ENCODE assay signal across 3 fruit fly cellular contexts in the genomic region with DNA sequence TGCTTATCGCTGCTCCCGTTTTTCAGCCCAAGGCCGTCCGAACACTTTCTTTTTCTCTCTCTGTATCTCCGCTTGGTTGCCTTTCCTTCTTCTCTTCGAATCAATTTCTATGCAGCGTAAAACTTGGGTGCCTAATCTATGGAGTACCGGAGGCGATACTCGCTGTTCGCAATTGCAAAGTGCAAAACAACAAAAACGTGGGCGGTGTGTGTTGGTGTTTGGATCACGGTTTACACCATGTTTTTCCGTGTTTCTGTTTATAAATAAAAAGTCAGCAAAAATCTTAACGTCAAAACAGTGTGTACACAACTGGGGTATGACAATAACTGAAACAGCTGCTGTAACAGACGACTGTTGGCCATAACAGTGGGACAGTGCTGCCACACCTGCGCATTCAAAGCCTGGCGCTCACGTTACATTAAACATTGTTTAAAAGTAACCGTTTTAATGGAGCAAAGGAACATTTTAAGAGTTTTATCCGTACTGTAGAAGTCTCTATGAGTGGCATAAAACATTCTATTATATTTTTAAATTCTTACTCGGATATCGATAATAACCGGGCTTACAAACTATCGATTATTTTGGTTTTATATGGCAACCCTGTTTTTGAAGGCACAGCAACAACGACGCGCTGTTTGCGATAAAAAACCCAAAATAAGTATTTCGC.
A peak's percentile ranks its signal among the peaks of the same experiment; 100 is the strongest.
TF ChIP-seq lines count a peak whose summit lies in the region.

Gene m-cup (minus strand): TSS at position 333 of the 667 bp plus-strand sequence.
Gene Det (plus strand): TSS at position 588 of the 667 bp plus-strand sequence.

TF ChIP-seq in whole organism, adult, 20 proteins besides CTCF, POLR2A, EP300 and RAD21 (continued from another document):
- peak; percentile 56 for TF ChIP-seq CG5204 (GFP tag; optimal IDR thresholded peaks at IDR 0.05; lab: Kevin White, UChicago)
- no peak for TF ChIP-seq ovo (GFP tag; optimal IDR thresholded peaks at IDR 0.05; lab: Kevin White, UChicago)
- peak; percentile 75 for TF ChIP-seq bab1 (GFP tag; optimal IDR thresholded peaks at IDR 0.05; lab: Kevin White, UChicago)

TF ChIP-seq in whole organism, embryonic, 481 proteins besides CTCF, POLR2A, EP300 and RAD21 (continued from another document and continues in another):
- TF ChIP-seq bbx (GFP tag; IDR thresholded peaks at IDR 0.05; lab: Robert Waterston, UW; ENCODE audit: partially characterized antibody) (peak; percentile 41; the same call in 1 of the 2 replicates), vnd (GFP tag; IDR thresholded peaks at IDR 0.05; lab: Robert Waterston, UW; ENCODE audit: partially characterized antibody) (peak; percentile 73), Scr (GFP tag; IDR thresholded peaks at IDR 0.05; lab: Robert Waterston, UW; ENCODE audit: partially characterized antibody) (peak; percentile 82), HmgD (GFP tag; optimal IDR thresholded peaks at IDR 0.05; lab: Kevin White, UChicago) (no peak), CG2129 (GFP tag; IDR thresholded peaks at IDR 0.05; lab: Robert Waterston, UW; ENCODE audit: partially characterized antibody) (peak; percentile 58; the same call in 1 of the 2 replicates), Fer1 (GFP tag; optimal IDR thresholded peaks at IDR 0.05; lab: Kevin White, UChicago) (peak; percentile 29), CG12659 (GFP tag; optimal IDR thresholded peaks at IDR 0.05; lab: Kevin White, UChicago) (peak; percentile 26), CG8765 (GFP tag; IDR thresholded peaks at IDR 0.05; lab: Robert Waterston, UW) (no peak), unc-4 (GFP tag; IDR thresholded peaks at IDR 0.05; lab: Robert Waterston, UW; ENCODE audit: partially characterized antibody) (peak; percentile 81), pzg (GFP tag; optimal IDR thresholded peaks at IDR 0.05; lab: Kevin White, UChicago) (peak; percentile 76), bcd (GFP tag; optimal IDR thresholded peaks at IDR 0.05; lab: Kevin White, UChicago) (no peak), CG9932 (GFP tag; IDR thresholded peaks at IDR 0.05; lab: Robert Waterston, UW) (0 out of 2 replicates have a peak, but pooled peaks have one; percentile 12), CG9817 (tag; optimal IDR thresholded peaks at IDR 0.05; lab: Kevin White, UChicago) (peak; percentile 12), row (GFP tag; IDR thresholded peaks at IDR 0.05; lab: Robert Waterston, UW) (peak; percentile 51), Dll (GFP tag; IDR thresholded peaks at IDR 0.05; lab: Robert Waterston, UW; ENCODE audit: partially characterized antibody) (peak; percentile 88), trem (tag; optimal IDR thresholded peaks at IDR 0.05; lab: Kevin White, UChicago) (peak; percentile 71), tll (GFP tag; optimal IDR thresholded peaks at IDR 0.05; lab: Kevin White, UChicago) (peak in 1 of 2 experiments; percentile 70), wek (GFP tag; optimal IDR thresholded peaks at IDR 0.05; lab: Kevin White, UChicago) (peak; percentile 6), CG17186 (GFP tag; optimal IDR thresholded peaks at IDR 0.05; lab: Kevin White, UChicago) (peak; percentile 79), Med (GFP tag; lab: Kevin White, UChicago) (peak; percentile 74), CG17802 (tag; optimal IDR thresholded peaks at IDR 0.05; lab: Kevin White, UChicago) (no peak), CG18599 (GFP tag; optimal IDR thresholded peaks at IDR 0.05; lab: Kevin White, UChicago) (peak; percentile 18), CG7963 (GFP tag; IDR thresholded peaks at IDR 0.05; lab: Robert Waterston, UW; ENCODE audit: partially characterized antibody) (peak; percentile 58; the same call in 1 of the 3 replicates), vvl (GFP tag; IDR thresholded peaks at IDR 0.05; lab: Robert Waterston, UW) (0 out of 2 replicates have a peak, but pooled peaks have one; percentile 3), fd102C (GFP tag; optimal IDR thresholded peaks at IDR 0.05; lab: Kevin White, UChicago) (no peak), sug (tag; optimal IDR thresholded peaks at IDR 0.05; lab: Kevin White, UChicago) (peak; percentile 20), Camta (GFP tag; optimal IDR thresholded peaks at IDR 0.05; lab: Kevin White, UChicago) (peak; percentile 11), psq (GFP tag; optimal IDR thresholded peaks at IDR 0.05; lab: Kevin White, UChicago) (no peak), h (optimal IDR thresholded peaks at IDR 0.05; lab: Kevin White, UChicago) (no peak), sna (GFP tag; IDR thresholded peaks at IDR 0.05; lab: Robert Waterston, UW; ENCODE audit: partially characterized antibody) (peak; percentile 43; the same call in 1 of the 2 replicates), Fer3 (tag; optimal IDR thresholded peaks at IDR 0.05; lab: Kevin White, UChicago) (no peak), eyg (GFP tag; optimal IDR thresholded peaks at IDR 0.05; lab: Kevin White, UChicago) (no peak), E2f2 (GFP tag; IDR thresholded peaks at IDR 0.05; lab: Robert Waterston, UW) (peak; percentile 89), CG10147 (GFP tag; optimal IDR thresholded peaks at IDR 0.05; lab: Kevin White, UChicago) (peak; percentile 10), pum (GFP tag; optimal IDR thresholded peaks at IDR 0.05; lab: Kevin White, UChicago) (peak; percentile 6), CG6254 (GFP tag; optimal IDR thresholded peaks at IDR 0.05; lab: Kevin White, UChicago) (no peak), MBD-R2 (GFP tag; IDR thresholded peaks at IDR 0.05; lab: Robert Waterston, UW) (peak; percentile 68), CG4328 (GFP tag; optimal IDR thresholded peaks at IDR 0.05; lab: Kevin White, UChicago) (peak; percentile 3), Opbp (GFP tag; IDR thresholded peaks at IDR 0.05; lab: Robert Waterston, UW; ENCODE audit: partially characterized antibody) (peak; percentile 49; the same call in 2 of the 3 replicates), sens (GFP tag; lab: Kevin White, UChicago) (peak; percentile 88), CG14860 (GFP tag; IDR thresholded peaks at IDR 0.05; lab: Robert Waterston, UW; ENCODE audit: partially characterized antibody) (peak; percentile 49; the same call in 1 of the 3 replicates), CG8924 (tag; optimal IDR thresholded peaks at IDR 0.05; lab: Kevin White, UChicago) (peak; percentile 9), hbn (GFP tag; IDR thresholded peaks at IDR 0.05; lab: Robert Waterston, UW; ENCODE audit: partially characterized antibody) (peak; percentile 51; the same call in 1 of the 2 replicates), Ets97D (GFP tag; optimal IDR thresholded peaks at IDR 0.05; lab: Kevin White, UChicago) (peak; percentile 50), CG32772 (GFP tag; IDR thresholded peaks at IDR 0.05; lab: Robert Waterston, UW) (no peak), gcm (GFP tag; optimal IDR thresholded peaks at IDR 0.05; lab: Kevin White, UChicago) (no peak), sc (optimal IDR thresholded peaks at IDR 0.05; lab: Kevin White, UChicago) (no peak), sc (GFP tag; optimal IDR thresholded peaks at IDR 0.05; lab: Kevin White, UChicago) (no peak), CG34224 (GFP tag; IDR thresholded peaks at IDR 0.05; lab: Robert Waterston, UW; ENCODE audit: partially characterized antibody) (peak; percentile 39; the same call in 2 of the 3 replicates), CG9797 (GFP tag; optimal IDR thresholded peaks at IDR 0.05; lab: Kevin White, UChicago) (peak; percentile 47), CG2116 (GFP tag; optimal IDR thresholded peaks at IDR 0.05; lab: Kevin White, UChicago) (peak; percentile 86), pan (optimal IDR thresholded peaks at IDR 0.05; lab: Kevin White, UChicago) (no peak), pan (GFP tag; optimal IDR thresholded peaks at IDR 0.05 in 1 of 2, IDR thresholded peaks at IDR 0.05 in 1 of 2) (peak in 1 of 2 experiments; percentile 33), Sry-β (GFP tag; optimal IDR thresholded peaks at IDR 0.05; lab: Kevin White, UChicago) (peak; percentile 18), Dad (GFP tag; optimal IDR thresholded peaks at IDR 0.05; lab: Kevin White, UChicago) (no peak)

TF ChIP-seq in whole organism, prepupa, 60 proteins besides CTCF, POLR2A, EP300 and RAD21 (continued from another document):
- TF ChIP-seq eg (GFP tag; IDR thresholded peaks at IDR 0.05; lab: Robert Waterston, UW) (no peak), Sox15 (GFP tag; optimal IDR thresholded peaks at IDR 0.05; lab: Kevin White, UChicago) (no peak), achi (GFP tag; optimal IDR thresholded peaks at IDR 0.05; lab: Kevin White, UChicago) (no peak), acj6 (GFP tag; optimal IDR thresholded peaks at IDR 0.05; lab: Kevin White, UChicago) (no peak), CG11294 (GFP tag; IDR thresholded peaks at IDR 0.05; lab: Robert Waterston, UW) (no peak), spab (GFP tag; optimal IDR thresholded peaks at IDR 0.05; lab: Kevin White, UChicago) (no peak), dsx (GFP tag; optimal IDR thresholded peaks at IDR 0.05; lab: Kevin White, UChicago; ENCODE audit: poor library complexity, severe bottlenecking) (no peak), Sox102F (GFP tag; optimal IDR thresholded peaks at IDR 0.05; lab: Kevin White, UChicago) (no peak), fd59A (GFP tag; optimal IDR thresholded peaks at IDR 0.05; lab: Kevin White, UChicago) (no peak), pdm3 (GFP tag; optimal IDR thresholded peaks at IDR 0.05; lab: Kevin White, UChicago) (peak; percentile 11), net (GFP tag; optimal IDR thresholded peaks at IDR 0.05; lab: Kevin White, UChicago) (peak; percentile 0), Blimp-1 (GFP tag; optimal IDR thresholded peaks at IDR 0.05; lab: Kevin White, UChicago) (no peak), CG6854 (GFP tag; optimal IDR thresholded peaks at IDR 0.05; lab: Kevin White, UChicago) (no peak), fkh (GFP tag; optimal IDR thresholded peaks at IDR 0.05; lab: Kevin White, UChicago) (no peak), Hr39 (GFP tag; optimal IDR thresholded peaks at IDR 0.05; lab: Kevin White, UChicago) (peak; percentile 27), Hr4 (GFP tag; optimal IDR thresholded peaks at IDR 0.05; lab: Kevin White, UChicago) (no peak), dac (GFP tag; optimal IDR thresholded peaks at IDR 0.05; lab: Kevin White, UChicago) (no peak), salr (GFP tag; optimal IDR thresholded peaks at IDR 0.05; lab: Kevin White, UChicago) (no peak), OdsH (GFP tag; optimal IDR thresholded peaks at IDR 0.05; lab: Kevin White, UChicago) (no peak), Ets96B (tag; optimal IDR thresholded peaks at IDR 0.05; lab: Kevin White, UChicago) (no peak), CG31627 (GFP tag; optimal IDR thresholded peaks at IDR 0.05; lab: Kevin White, UChicago) (peak; percentile 15), CG16779 (tag; optimal IDR thresholded peaks at IDR 0.05; lab: Kevin White, UChicago) (no peak), CG3919 (GFP tag; optimal IDR thresholded peaks at IDR 0.05; lab: Kevin White, UChicago) (peak; percentile 29), CG8319 (GFP tag; optimal IDR thresholded peaks at IDR 0.05; lab: Kevin White, UChicago) (no peak), CG6163 (GFP tag; IDR thresholded peaks at IDR 0.05; lab: Robert Waterston, UW) (0 out of 3 replicates have a peak, but pooled peaks have one; percentile 13), CG34406 (GFP tag; optimal IDR thresholded peaks at IDR 0.05; lab: Kevin White, UChicago) (no peak), CG9139 (GFP tag; optimal IDR thresholded peaks at IDR 0.05; lab: Kevin White, UChicago) (no peak), Ets21C (GFP tag; optimal IDR thresholded peaks at IDR 0.05; lab: Kevin White, UChicago) (peak; percentile 26), Hr38 (GFP tag; optimal IDR thresholded peaks at IDR 0.05; lab: Kevin White, UChicago) (no peak), CG10631 (GFP tag; optimal IDR thresholded peaks at IDR 0.05; lab: Kevin White, UChicago) (no peak), Met (GFP tag; optimal IDR thresholded peaks at IDR 0.05; lab: Kevin White, UChicago) (no peak), cyc (GFP tag; optimal IDR thresholded peaks at IDR 0.05; lab: Kevin White, UChicago) (peak; percentile 21), CG10669 (GFP tag; optimal IDR thresholded peaks at IDR 0.05; lab: Kevin White, UChicago) (no peak), CG4318 (GFP tag; optimal IDR thresholded peaks at IDR 0.05; lab: Kevin White, UChicago) (no peak), CG1621 (tag; optimal IDR thresholded peaks at IDR 0.05; lab: Kevin White, UChicago) (no peak), CG8119 (GFP tag; IDR thresholded peaks at IDR 0.05; lab: Robert Waterston, UW) (0 out of 3 replicates have a peak, but pooled peaks have one; percentile 30), Eip93F (GFP tag; optimal IDR thresholded peaks at IDR 0.05; lab: Kevin White, UChicago) (no peak), svp (GFP tag; lab: Kevin White, UChicago) (no peak), Gug (GFP tag; IDR thresholded peaks at IDR 0.05; lab: Robert Waterston, UW) (no peak), Eip78C (GFP tag; lab: Kevin White, UChicago) (peak; percentile 74), Smox (GFP tag; optimal IDR thresholded peaks at IDR 0.05; lab: Kevin White, UChicago) (peak; percentile 10), CG11902 (GFP tag; optimal IDR thresholded peaks at IDR 0.05; lab: Kevin White, UChicago) (no peak)
